Worm (Caenorhabditis elegans): Measurements from ENCODE around the gene adbp-1.

The adbp-1 gene

ce11 chrII:11473525-11474181 is 29.7 kb downstream of the adbp-1 start, which contains the start of the genes metl-1 and W02B12.11:
Gene metl-1 (minus strand): TSS chrII:11473575.
Gene W02B12.11 (plus strand): TSS chrII:11473861.
- TF ChIP-seq unc-62 (GFP tag; optimal IDR thresholded peaks at IDR 0.05): no peak

DNA sequence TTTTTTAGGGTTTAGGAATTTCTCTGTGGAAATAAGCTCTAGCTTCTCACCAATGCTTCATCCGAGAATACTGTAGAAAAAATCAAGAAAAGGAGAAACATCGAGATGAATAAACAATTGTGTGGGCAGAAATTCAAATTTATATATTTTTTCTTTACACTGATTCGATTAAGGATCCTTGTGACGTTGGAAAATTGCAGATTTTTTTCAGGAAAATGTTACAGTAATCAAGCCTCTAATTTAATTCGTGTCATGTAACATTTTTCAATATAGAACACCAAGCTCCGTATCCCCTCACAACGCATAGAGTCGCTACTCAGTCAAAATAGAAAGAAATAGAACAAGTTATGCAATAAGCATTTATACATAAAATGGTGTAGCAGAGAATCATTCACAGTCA is 32.4 kb downstream of the adbp-1 start, which contains the start of gene W02B12.16:
TSS of gene W02B12.16 (minus strand) at position 101 of the 400 bp plus-strand sequence.
- TF ChIP-seq unc-62 (GFP tag; optimal IDR thresholded peaks at IDR 0.05): no peak

DNA sequence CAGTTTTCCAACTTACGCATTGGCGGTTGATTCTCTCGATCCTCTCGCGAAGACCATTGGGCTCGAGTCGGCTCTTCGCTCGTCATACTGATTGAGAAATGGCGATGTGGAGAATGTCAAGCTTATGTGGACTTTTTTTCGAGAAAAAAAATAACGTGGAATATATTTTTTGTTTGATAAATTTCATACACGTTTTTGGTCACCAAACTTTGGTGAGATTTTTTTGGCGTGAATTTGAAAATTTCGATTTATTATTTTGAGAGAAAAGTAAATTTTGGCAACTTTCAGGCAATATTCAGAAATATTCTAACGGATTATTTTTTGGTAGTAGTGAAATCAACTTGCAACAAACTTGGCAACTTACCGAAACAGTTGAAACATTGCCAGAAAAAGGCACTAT is 35.1 kb downstream of the adbp-1 start, which contains the start of gene W02B12.12:
TSS of gene W02B12.12 (minus strand) at position 101 of the 400 bp plus-strand sequence.
- TF ChIP-seq unc-62 (GFP tag; optimal IDR thresholded peaks at IDR 0.05): no peak

DNA sequence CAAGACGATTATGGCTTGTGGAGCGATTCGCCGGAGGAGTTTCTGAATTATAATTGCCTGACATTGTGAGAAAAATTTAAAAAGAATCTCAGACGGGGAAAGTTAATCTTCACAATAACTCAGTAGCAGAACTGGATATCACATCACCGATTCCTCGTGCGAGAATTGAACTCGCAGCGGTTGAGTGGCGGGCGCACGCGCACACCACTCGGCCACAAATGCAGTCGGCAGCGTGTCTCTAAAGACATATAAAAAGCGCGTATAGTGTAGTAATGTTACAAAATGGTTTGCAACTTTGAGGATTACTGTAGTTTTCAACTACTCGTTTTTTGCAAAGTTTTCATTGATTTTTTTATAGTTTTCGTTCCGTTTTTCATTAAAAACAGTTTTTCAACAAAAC is 40.6 kb downstream of the adbp-1 start:
- no peak for TF ChIP-seq unc-62 (GFP tag; optimal IDR thresholded peaks at IDR 0.05)

DNA sequence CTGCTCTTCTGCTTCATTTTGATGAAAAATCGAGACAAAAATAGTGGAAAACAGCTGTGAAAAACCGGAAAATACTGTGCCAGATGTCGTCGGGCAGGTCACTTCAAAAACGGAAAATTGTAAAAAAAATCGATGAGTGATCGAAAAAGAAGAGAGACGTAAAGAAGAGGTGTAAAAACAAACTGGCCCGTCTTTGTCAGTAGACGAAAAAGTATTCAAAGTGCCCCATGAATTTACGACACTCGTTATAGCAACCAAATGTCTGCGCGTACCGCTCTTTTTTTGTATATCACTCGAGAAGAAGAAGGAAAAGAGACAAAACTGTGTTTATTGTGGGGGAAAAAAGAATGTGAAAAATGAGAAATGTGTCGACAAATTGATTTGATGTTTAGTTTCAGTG is 41.2 kb downstream of the adbp-1 start, which contains the start of gene twk-5:
TSS of gene twk-5 (minus strand) at position 101 of the 400 bp plus-strand sequence.
- TF ChIP-seq unc-62 (GFP tag; optimal IDR thresholded peaks at IDR 0.05): no peak

DNA sequence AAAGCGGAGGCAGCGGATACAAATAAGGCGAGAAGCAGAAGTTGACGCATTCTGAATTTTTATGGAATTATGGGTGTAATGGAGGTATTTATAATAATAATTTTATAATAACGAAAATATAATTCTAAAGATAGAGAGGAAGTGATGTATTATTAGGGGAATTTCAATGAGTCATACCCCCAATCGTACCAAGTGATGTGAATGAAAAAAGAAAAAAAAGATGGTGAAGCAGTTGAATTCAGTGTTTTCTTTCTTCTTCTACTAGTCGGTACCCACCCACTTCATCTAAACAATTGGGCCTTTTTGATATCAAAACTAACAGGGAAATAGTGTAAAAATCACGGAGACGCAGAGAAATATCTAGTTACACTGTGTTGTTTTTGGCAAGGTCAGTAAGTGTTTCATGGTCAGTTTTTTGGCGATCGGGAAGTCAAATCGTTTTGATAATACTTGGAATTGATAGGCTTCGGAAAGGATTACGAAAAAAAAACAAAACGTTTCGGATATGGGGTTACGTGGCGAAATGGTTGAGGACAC is 42.8 kb downstream of the adbp-1 start, which contains the start of gene ttr-18:
TSS of gene ttr-18 (minus strand) at position 51 of the 537 bp plus-strand sequence.
- TF ChIP-seq unc-62 (GFP tag; optimal IDR thresholded peaks at IDR 0.05): no peak

ce11 chrII:11487999-11488398 is 44.0 kb downstream of the adbp-1 start, which contains the start of gene B0334.13:
Gene B0334.13 (plus strand): TSS chrII:11488299.
- no peak for TF ChIP-seq unc-62 (GFP tag; optimal IDR thresholded peaks at IDR 0.05)

DNA sequence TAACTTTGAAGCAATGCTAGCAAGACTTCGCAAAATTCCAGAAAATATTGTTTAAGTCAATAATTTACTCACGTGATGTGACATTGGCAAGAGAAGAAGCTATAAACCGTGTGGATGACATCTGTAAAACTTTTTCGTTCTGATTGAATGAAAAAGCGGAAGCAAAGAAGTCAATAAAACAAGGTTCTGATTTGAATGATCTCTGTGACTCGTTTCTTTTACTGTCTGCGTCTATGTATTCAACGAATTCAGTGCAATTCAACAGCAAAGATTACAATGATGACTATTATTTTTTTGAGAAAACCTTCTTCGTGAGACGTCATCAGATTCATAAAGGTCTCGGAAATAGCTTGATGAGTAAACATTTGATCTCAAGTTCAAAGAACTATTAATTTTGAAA is 48.9 kb downstream of the adbp-1 start, which contains the start of gene hacl-1:
TSS of gene hacl-1 (minus strand) at position 121 of the 400 bp plus-strand sequence.
- no peak for TF ChIP-seq unc-62 (GFP tag; optimal IDR thresholded peaks at IDR 0.05)
